Worm (Caenorhabditis elegans) whole organism, L4/young adult: Measurements from ENCODE around the gene srx-51.

ENCODE experiments used
- W03F9.2 ChIP-seq: fragments of 150-350 bp; optimal IDR thresholded peaks from 2 replicates; lab custom pipeline; 2014; ENCODE audit warnings: missing biosample characterization, missing genetic modification characterization
- dao-5 ChIP-seq: sonication (generic microtip); optimal IDR thresholded peaks from 2 replicates; lab custom pipeline; 2016; ENCODE audit warnings: missing genotype, missing genetic modification characterization, moderate library complexity, missing compliant biosample characterization
- him-1 ChIP-seq: sonication (generic microtip); optimal IDR thresholded peaks from 2 replicates; lab custom pipeline; 2016; ENCODE audit warnings: missing genotype, missing genetic modification reagents, missing genetic modification characterization, missing compliant biosample characterization

Gene srx-51

DNA sequence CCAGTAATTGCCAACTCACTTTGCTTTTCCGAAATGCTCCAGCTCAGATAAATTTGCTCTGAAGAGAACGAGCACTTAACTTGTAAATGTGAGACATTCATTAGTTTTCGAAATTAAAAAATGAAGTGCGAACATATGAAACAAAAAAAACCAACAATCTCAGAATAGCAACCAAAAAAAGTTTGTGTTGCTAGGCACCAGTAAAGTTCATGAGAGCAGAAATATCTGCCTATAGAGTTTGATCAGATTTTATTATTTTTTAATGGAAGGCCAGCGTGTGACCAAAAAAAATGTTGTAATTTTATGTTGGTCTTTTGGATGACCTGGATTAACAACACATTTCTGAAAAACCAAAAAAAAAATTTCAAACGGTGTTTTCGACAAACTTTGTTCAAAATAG, 17.6 kb upstream of the srx-51 start, which contains the start of gene M01B2.12:
M01B2.12 (minus strand) TSS at position 101 of the 400 bp plus-strand sequence.
- TF ChIP-seq dao-5, result no peak
- TF ChIP-seq W03F9.2, result no peak
- no peak for TF ChIP-seq him-1 (tag; lab: Kevin White, UChicago)

DNA sequence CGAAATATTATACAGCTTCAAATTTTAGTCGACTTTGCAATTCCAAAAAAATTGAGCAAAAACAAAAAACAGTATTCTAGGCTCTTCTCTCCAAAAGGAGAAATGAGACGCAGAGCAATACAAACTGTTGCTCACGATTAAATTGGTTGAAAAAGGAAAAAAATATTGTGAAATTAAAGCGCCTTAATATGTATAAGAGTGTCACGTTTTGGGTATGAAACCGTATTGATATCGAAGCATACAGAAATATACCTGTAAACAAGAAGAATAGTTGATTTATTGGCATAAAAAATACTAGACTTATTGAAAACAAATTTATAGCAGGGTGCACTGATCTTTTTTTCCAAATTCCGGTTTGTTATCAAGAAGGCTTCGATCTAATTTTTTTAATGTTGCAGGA, 15.9 kb upstream of the srx-51 start, which contains the start of gene M01B2.13:
M01B2.13 (minus strand) TSS at position 101 of the 400 bp plus-strand sequence.
- TF ChIP-seq him-1 (tag; lab: Kevin White, UChicago) (no peak), dao-5 (no peak), W03F9.2 (no peak)

DNA sequence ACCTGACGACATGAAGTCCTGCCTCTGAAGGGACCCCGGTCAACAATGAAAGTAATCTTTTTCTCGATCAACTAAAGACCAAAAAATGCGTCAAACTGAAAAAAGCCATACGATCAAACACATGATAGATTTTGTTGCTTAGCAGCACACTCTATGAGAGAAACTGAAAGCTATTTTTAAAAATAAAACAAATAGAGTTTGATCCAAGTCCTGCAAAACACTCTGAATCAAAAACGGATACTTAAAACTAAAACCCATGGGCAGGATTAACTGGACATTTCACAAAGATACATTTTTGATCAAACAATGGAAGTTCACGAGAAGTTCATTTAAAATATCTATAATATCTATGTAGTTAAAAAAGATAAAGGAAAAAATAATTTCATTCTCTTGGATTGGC, 14.3 kb upstream of the srx-51 start, which contains the start of gene T10H4.13:
T10H4.13 (minus strand) TSS at position 101 of the 400 bp plus-strand sequence.
- TF ChIP-seq W03F9.2 (no peak), dao-5 (no peak), him-1 (tag; lab: Kevin White, UChicago) (no peak)

DNA sequence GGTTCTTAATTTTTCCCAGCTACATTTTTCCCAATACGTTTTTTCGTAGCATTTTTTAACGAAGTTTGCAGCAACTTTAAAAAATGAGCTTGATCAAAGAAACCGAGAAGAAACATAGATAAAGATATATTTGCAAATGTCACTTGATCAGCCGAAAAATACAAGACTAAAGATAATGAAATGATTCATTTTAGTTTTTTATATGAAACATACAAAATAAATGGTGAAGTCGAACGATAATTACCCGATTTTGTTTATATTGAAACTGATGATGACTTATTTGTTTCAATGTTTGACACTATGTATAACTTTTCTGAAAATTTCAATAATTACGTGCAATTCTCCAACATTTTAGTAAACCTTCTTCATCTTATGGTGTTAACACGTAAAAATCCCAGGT, 13.4 kb upstream of the srx-51 start, which contains the start of gene srw-22:
srw-22 (plus strand) TSS at position 301 of the 400 bp plus-strand sequence.
- TF ChIP-seq dao-5 (no peak), him-1 (tag; lab: Kevin White, UChicago) (no peak), W03F9.2 (no peak)

DNA sequence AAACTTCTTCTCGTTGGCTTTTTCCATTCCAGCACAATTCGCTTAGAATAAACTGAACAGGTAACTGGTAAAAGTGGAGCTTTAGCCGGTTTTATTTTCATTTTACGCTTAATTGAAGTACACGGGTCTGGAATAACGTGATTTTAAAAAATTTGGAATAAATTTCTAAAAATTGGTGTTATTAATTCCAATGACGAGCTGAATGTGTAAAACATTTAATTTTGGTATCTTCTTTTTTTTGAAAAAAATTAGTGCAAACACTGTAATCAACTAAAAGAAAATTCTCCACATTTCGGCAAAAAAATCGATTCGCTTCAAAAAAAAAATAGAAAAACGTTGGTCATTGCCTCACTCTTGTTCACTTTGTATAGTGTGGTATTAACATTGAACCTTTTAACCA, 9.4 kb upstream of the srx-51 start, which contains the start of gene T10H4.4:
T10H4.4 (minus strand) TSS at position 101 of the 400 bp plus-strand sequence.
- TF ChIP-seq him-1 (tag; lab: Kevin White, UChicago) (no peak), W03F9.2 (no peak), dao-5 (no peak)

DNA sequence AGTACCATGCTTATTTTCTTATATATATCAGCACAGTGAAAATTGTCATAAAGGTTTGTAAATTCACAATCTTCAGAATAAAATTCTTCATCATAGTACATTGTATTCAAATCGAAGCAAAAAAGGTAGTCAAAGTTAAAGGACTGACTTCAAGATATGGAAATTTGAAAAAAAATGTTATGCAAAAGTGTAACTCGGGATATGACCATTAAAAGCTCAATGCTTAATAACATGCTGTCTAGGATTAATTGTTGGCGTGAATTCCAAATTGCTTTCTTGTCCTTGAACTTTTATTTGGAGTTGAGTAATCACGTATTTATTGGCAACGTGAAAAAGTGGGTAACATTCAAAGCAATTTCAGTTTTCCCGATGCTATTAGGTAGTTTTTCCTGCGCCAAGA, 6.9 kb upstream of the srx-51 start, which contains the start of gene srw-16:
srw-16 (minus strand) TSS at position 101 of the 400 bp plus-strand sequence.
- no peak for TF ChIP-seq W03F9.2
- no peak for TF ChIP-seq him-1 (tag; lab: Kevin White, UChicago)
- TF ChIP-seq dao-5, result no peak

DNA sequence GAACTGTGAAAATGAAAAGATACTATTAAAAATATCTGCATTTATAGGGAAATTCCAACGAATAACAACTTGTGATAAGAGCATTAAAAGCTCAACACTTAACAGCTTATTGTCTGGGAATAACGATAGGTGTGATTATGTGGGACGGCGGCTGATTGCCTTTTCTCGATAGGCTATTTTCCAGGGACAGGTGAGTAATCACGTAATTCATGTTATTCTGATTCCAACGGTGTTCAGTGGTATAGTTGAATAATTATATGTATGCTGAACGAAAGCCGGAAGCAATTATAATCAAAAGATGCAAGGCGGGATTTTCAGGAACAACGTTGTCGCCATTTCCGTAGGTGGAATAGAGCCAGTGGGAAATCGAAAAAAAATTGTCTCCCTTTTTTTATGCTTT, 4.8 kb upstream of the srx-51 start, which contains the start of gene srw-17:
srw-17 (minus strand) TSS at position 101 of the 400 bp plus-strand sequence.
- TF ChIP-seq him-1 (tag; lab: Kevin White, UChicago), result no peak
- TF ChIP-seq W03F9.2, result no peak
- TF ChIP-seq dao-5, result no peak

DNA sequence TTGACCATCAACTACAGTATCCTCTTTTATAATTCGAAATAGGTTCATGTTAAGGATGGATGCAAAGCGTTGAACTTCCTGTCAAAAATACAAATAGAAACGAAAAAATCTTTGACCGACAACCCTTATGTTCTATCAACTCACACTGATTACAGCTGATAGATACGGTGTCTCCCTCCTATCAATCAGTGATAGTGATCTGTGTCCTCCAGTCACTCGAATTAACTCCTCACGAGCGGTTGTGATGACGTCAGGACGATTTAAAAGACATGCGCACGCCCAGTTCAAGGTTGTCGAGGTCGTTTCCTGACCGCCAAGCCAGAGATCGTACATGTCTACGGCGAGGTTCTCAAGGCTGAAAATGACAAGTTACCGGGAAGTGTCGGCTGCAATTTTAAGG, 4.3 kb downstream of the srx-51 start:
- no peak for TF ChIP-seq him-1 (tag; lab: Kevin White, UChicago)
- TF ChIP-seq dao-5, result no peak
- TF ChIP-seq W03F9.2, result no peak

DNA sequence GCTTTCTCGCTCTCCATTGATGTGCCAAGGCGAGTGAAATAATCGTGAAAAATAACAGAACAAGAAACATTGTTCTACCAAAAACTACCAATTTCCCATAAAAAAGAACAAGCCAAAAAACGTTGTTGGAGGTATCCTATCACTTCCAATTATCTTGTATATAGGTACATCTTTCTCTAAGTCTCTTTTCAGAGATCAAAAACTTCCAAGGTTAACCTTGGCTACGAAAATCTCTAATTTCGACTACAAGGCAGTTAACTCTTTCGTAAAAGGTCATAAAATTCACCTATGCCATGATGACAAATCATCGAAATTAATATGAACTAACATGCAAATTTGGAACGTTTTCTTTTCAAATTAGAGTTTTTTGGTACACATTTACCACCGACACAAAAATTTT, 6.2 kb downstream of the srx-51 start, which contains the start of gene cyp-34A1:
cyp-34A1 (minus strand) TSS at position 101 of the 400 bp plus-strand sequence.
- TF ChIP-seq dao-5 (no peak), W03F9.2 (no peak)

DNA sequence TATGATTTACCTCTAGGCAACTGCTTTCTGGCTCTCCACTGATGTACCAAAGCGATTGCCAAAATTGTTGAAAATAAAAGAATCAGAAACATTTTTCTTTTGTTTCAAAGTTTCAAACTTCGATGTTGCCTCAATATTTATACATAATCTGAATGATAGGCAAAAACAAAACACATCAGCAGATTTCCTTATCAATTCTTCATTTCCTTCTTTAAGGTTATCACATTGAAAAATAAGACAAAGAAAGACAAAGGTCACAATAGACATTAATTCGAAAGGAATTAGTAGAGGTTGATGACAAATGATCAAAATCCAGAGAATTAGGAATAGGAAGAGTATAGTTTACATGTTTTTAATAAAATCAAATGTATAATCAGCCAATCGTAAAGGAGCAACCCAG, 9.3 kb downstream of the srx-51 start, which contains the start of gene cyp-34A2:
cyp-34A2 (minus strand) TSS at position 101 of the 400 bp plus-strand sequence.
- no peak for TF ChIP-seq him-1 (tag; lab: Kevin White, UChicago)

DNA sequence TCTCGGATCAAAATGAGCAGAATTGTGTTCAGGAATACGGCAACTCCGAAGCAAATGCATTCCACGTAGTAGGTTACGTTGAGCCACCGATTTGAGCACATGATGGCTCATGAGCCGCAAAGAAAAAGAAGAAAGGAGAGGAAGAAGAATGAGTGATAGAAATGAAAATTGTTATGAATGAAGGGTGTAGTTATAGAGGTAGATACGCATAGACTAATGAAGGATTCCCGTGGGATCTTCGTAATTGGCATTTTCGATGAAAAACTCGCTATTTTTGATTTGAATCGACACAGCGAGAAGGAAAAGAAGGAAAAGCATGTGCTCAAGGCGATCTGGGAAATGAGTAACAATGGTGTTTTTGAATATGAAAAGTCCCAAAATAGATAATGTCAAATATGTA, 12.2 kb downstream of the srx-51 start, which contains the start of gene str-96:
str-96 (minus strand) TSS at position 101 of the 400 bp plus-strand sequence.
- TF ChIP-seq dao-5 (no peak), W03F9.2 (no peak), him-1 (tag; lab: Kevin White, UChicago) (no peak)

DNA sequence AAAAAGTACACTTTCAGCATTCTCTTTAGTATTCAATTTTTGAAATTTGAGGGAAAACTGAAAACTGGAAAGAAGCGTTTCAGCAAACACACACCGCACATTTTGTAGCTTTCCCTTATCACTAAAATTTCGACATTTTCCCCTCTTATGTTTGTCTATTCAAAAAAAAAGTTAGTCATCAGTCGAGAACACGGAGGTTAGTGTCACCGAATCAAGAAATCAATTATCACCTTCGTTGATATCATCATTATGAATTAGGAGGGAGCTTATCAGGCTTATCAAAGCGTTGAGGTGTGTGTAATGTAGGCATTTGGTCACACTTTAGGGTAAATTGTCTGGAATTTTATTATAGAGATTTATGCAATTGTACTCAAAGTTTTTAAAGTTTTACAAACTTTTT, 16.9 kb downstream of the srx-51 start, which contains the start of gene cpr-3:
cpr-3 (minus strand) TSS at position 104 of the 400 bp plus-strand sequence.
- TF ChIP-seq W03F9.2, result no peak
- no peak for TF ChIP-seq dao-5
- no peak for TF ChIP-seq him-1 (tag; lab: Kevin White, UChicago)

DNA sequence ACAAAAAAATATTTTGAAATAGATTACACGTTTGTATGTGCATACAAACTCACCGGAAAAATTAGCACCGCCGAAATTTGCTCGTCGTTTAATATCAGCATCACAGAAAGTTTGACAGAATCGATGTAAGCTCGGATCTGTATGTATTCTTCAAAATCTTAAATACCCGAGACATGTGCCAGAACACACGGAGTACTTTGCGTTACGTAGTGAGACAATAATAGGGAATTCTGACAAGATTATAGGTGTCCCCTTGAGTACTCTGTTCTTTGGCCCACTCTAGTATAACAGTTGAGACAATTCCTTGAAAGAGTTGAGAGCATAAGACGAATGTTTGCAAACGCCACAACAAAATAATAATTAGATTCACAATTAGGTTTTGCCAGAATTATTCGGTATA, 21.9 kb downstream of the srx-51 start, which contains the start of gene srx-48:
srx-48 (minus strand) TSS at position 101 of the 400 bp plus-strand sequence.
- TF ChIP-seq him-1 (tag; lab: Kevin White, UChicago) (no peak), dao-5 (no peak), W03F9.2 (no peak)

DNA sequence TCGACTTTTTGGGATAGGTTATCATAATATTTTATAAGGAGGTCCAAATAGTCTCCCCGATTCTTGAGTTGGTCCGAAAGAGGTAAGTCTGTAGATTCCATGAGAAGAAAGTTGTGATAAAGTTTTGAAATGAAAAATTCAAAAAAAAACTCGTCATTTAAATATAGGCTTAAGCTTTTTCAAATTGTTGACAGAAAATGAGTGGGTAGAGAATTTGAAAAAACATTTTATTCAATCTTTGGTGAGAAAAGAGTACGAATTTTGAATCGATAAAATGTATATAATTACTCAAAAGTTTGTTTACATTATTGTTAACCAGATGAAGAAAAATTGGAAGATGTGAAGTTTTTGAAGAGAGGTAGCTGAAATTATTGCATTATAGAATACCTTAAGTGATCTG, 23.8 kb downstream of the srx-51 start, which contains the start of gene T26H8.5:
T26H8.5 (minus strand) TSS at position 101 of the 400 bp plus-strand sequence.
- TF ChIP-seq dao-5 (no peak), W03F9.2 (no peak), him-1 (tag; lab: Kevin White, UChicago) (no peak)

DNA sequence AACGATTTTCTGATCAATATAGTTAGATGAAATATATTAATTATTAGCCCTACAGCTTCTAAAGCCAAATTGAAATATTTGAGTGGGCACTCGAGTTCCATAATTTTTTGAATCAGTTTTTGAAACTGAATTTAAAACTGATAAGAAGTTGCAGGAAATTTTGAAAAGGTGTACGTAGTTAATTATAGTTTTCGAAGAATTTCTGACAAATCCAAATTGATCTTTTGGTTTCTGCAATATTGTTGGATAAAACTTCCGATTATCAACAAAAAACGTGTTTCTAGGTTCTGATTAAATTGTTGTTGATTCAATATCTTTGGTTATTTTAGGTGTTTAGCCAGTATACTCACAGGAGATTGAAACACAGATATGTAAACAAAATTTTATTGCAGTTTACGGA, 25.0 kb downstream of the srx-51 start, which contains the start of gene T26H8.4:
T26H8.4 (minus strand) TSS at position 101 of the 400 bp plus-strand sequence.
- TF ChIP-seq W03F9.2, result no peak
- TF ChIP-seq dao-5, result no peak
- no peak for TF ChIP-seq him-1 (tag; lab: Kevin White, UChicago)
